Worm (Caenorhabditis elegans): ENCODE data around the gene srv-8.

Gene srv-8

DNA sequence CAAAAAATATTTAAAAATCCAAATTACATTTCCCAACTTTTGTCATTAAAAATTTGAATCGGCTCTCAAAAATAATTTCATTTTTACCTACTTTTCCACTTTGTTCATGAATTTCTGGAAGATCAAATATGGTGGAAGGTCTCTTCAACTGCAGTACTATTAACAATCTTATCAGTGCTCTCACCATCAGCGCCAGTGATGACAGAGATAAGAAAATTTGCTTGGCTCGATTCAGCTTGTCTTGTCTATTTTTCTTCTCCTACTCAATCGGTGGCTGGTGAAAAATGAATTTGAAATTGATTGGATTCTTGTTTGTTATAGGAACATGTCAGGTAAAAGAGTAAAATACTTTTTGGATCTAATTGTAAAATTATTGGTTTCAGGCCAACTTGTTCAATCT, 39.6 kb downstream of the srv-8 start, which contains the start of gene cpz-2:
Gene cpz-2, plus strand, starts transcription at position 210 of the 400 bp plus-strand sequence.
- TF ChIP-seq nhr-237 (tag; optimal IDR thresholded peaks at IDR 0.05) (no peak), nhr-6 (tag; optimal IDR thresholded peaks at IDR 0.05) (no peak), unc-62 (GFP tag; optimal IDR thresholded peaks at IDR 0.05) (no peak), egl-27 (tag; optimal IDR thresholded peaks at IDR 0.05) (no peak), elt-1 (tag; optimal IDR thresholded peaks at IDR 0.05) (no peak), alr-1 (tag; optimal IDR thresholded peaks at IDR 0.05) (no peak), gmeb-1 (tag; optimal IDR thresholded peaks at IDR 0.05) (peak; percentile 12), crh-2 (tag; optimal IDR thresholded peaks at IDR 0.05) (peak; percentile 21), fos-1 (tag; optimal IDR thresholded peaks at IDR 0.05) (peak; percentile 70), blmp-1 (tag; optimal IDR thresholded peaks at IDR 0.05; ENCODE audit: insufficient read depth) (no peak), skn-1 (tag; optimal IDR thresholded peaks at IDR 0.05) (peak; percentile 23), nhr-11 (tag; optimal IDR thresholded peaks at IDR 0.05) (no peak)

DNA sequence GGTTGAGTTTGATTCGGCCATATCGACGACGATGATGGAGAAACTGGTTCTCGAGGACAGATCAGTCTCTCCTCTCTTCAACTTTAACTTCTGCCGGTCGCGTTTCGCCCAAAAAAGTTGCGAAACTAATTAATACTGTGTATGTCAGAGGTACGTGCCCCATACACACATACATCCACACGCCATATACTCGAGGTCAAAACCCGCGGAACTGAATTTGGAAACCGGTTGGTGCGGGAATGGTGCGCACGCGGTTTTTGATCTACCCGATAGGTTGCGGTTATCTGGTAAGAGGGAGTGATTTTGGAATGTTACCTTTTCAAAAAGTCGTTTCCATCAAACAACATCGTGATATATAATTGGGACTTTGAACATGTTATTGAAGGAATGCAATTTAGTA, 40.4 kb downstream of the srv-8 start, which contains the start of gene ifbp-1:
Gene ifbp-1, minus strand, starts transcription at position 85 of the 400 bp plus-strand sequence.
- TF ChIP-seq fos-1 (tag; optimal IDR thresholded peaks at IDR 0.05), result peak; percentile 45
- TF ChIP-seq elt-1 (tag; optimal IDR thresholded peaks at IDR 0.05), result no peak
- TF ChIP-seq mdl-1 (tag; optimal IDR thresholded peaks at IDR 0.05), result peak; percentile 36 to 59
- TF ChIP-seq nhr-11 (tag; optimal IDR thresholded peaks at IDR 0.05), result no peak
- no peak for TF ChIP-seq unc-39 (tag; optimal IDR thresholded peaks at IDR 0.05)
- TF ChIP-seq sma-9 (GFP tag; optimal IDR thresholded peaks at IDR 0.05), result peak; percentile 90
- TF ChIP-seq sma-9 (tag; optimal IDR thresholded peaks at IDR 0.05), result no peak
- TF ChIP-seq lin-11 (tag; optimal IDR thresholded peaks at IDR 0.05), result no peak
- TF ChIP-seq lsy-2 (tag; optimal IDR thresholded peaks at IDR 0.05), result peak in 1 of 2 experiments; percentile 28
- no peak for TF ChIP-seq ZK546.5 (tag; optimal IDR thresholded peaks at IDR 0.05)
- TF ChIP-seq nhr-129 (tag; optimal IDR thresholded peaks at IDR 0.05), result peak; percentile 65
- TF ChIP-seq Y55F3AM.14 (GFP tag; optimal IDR thresholded peaks at IDR 0.05), result peak; percentile 0
- TF ChIP-seq mab-5 (tag; optimal IDR thresholded peaks at IDR 0.05), result no peak
- TF ChIP-seq aly-2 (tag; optimal IDR thresholded peaks at IDR 0.05), result no peak
- peak; percentile 89 for TF ChIP-seq egl-27 (tag; optimal IDR thresholded peaks at IDR 0.05)
- TF ChIP-seq F13H6.1 (tag; optimal IDR thresholded peaks at IDR 0.05), result peak; percentile 36
- peak; percentile 67 for TF ChIP-seq gmeb-1 (tag; optimal IDR thresholded peaks at IDR 0.05)
- peak; percentile 71 for TF ChIP-seq nhr-21 (tag; optimal IDR thresholded peaks at IDR 0.05)
- no peak for TF ChIP-seq ama-1 (optimal IDR thresholded peaks at IDR 0.05)
- peak; percentile 73 for TF ChIP-seq crh-2 (tag; optimal IDR thresholded peaks at IDR 0.05)
- TF ChIP-seq sma-3 (GFP tag; optimal IDR thresholded peaks at IDR 0.05), result peak; percentile 84
- no peak for TF ChIP-seq unc-55 (GFP tag; optimal IDR thresholded peaks at IDR 0.05)
- TF ChIP-seq ceh-82 (tag; optimal IDR thresholded peaks at IDR 0.05), result no peak
- peak; percentile 68 for TF ChIP-seq ceh-16 (tag; optimal IDR thresholded peaks at IDR 0.05)
- no peak for TF ChIP-seq lin-39 (tag; optimal IDR thresholded peaks at IDR 0.05)
- no peak for TF ChIP-seq ztf-1 (GFP tag; conservative IDR thresholded peaks at IDR 0.05)
- TF ChIP-seq ztf-4 (tag; optimal IDR thresholded peaks at IDR 0.05), result peak; percentile 52
- peak; percentile 31 for TF ChIP-seq sem-4 (tag; optimal IDR thresholded peaks at IDR 0.05)
- no peak for TF ChIP-seq nhr-12 (tag; optimal IDR thresholded peaks at IDR 0.05)
- TF ChIP-seq lin-13 (GFP tag; optimal IDR thresholded peaks at IDR 0.05), result peak; percentile 25
- peak; percentile 77 for TF ChIP-seq blmp-1 (tag; optimal IDR thresholded peaks at IDR 0.05; ENCODE audit: insufficient read depth)
- TF ChIP-seq nhr-25 (tag; optimal IDR thresholded peaks at IDR 0.05), result peak; percentile 98
- no peak for TF ChIP-seq peb-1 (tag; optimal IDR thresholded peaks at IDR 0.05)

DNA sequence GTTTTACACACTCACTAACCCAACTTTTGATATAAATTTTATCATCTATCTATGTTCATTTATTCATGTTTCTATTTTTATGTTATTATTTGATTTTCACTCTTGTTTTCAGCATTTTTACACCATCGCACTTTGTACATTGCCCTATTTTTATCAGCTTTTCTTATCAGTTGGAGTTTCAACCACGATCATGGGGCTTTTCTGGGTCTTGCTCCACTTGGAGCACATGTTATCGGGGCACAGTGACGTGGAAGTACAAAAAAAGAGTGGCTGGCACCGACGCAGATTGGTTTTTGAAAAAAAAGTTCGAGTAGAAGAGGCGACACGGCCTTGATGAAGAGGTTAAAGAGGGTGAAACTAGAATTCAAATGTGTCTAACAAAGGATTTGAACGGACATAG, 43.4 kb downstream of the srv-8 start:
- no peak for TF ChIP-seq lsy-2 (tag; optimal IDR thresholded peaks at IDR 0.05)
- peak; percentile 25 for TF ChIP-seq F13H6.1 (tag; optimal IDR thresholded peaks at IDR 0.05)
- no peak for TF ChIP-seq aly-2 (tag; optimal IDR thresholded peaks at IDR 0.05)
- peak; percentile 85 for TF ChIP-seq crh-2 (tag; optimal IDR thresholded peaks at IDR 0.05)
- no peak for TF ChIP-seq blmp-1 (tag; optimal IDR thresholded peaks at IDR 0.05; ENCODE audit: insufficient read depth)
- TF ChIP-seq ztf-4 (tag; optimal IDR thresholded peaks at IDR 0.05), result no peak
- TF ChIP-seq mbf-1 (tag; optimal IDR thresholded peaks at IDR 0.05), result no peak
- peak; percentile 55 for TF ChIP-seq fos-1 (tag; optimal IDR thresholded peaks at IDR 0.05)
- TF ChIP-seq nhr-21 (tag; optimal IDR thresholded peaks at IDR 0.05), result no peak
- no peak for TF ChIP-seq nhr-10 (tag; optimal IDR thresholded peaks at IDR 0.05)
- no peak for TF ChIP-seq unc-39 (tag; optimal IDR thresholded peaks at IDR 0.05)
- TF ChIP-seq elt-3 (tag; optimal IDR thresholded peaks at IDR 0.05), result no peak
- peak; percentile 27 for TF ChIP-seq gmeb-1 (tag; optimal IDR thresholded peaks at IDR 0.05)
- TF ChIP-seq zag-1 (tag; optimal IDR thresholded peaks at IDR 0.05), result no peak
- TF ChIP-seq sem-4 (tag; optimal IDR thresholded peaks at IDR 0.05), result no peak
- TF ChIP-seq nhr-237 (tag; optimal IDR thresholded peaks at IDR 0.05), result no peak
- TF ChIP-seq nhr-25 (tag; optimal IDR thresholded peaks at IDR 0.05), result no peak
- no peak for TF ChIP-seq ceh-16 (tag; optimal IDR thresholded peaks at IDR 0.05)
- TF ChIP-seq sma-9 (GFP tag; optimal IDR thresholded peaks at IDR 0.05), result peak; percentile 51
- no peak for TF ChIP-seq sma-9 (tag; optimal IDR thresholded peaks at IDR 0.05)
- no peak for TF ChIP-seq nhr-129 (tag; optimal IDR thresholded peaks at IDR 0.05)
- TF ChIP-seq nhr-11 (tag; optimal IDR thresholded peaks at IDR 0.05), result no peak
- no peak for TF ChIP-seq C34F6.9 (tag; optimal IDR thresholded peaks at IDR 0.05)
- TF ChIP-seq skn-1 (tag; optimal IDR thresholded peaks at IDR 0.05), result no peak
- TF ChIP-seq ztf-1 (GFP tag; conservative IDR thresholded peaks at IDR 0.05), result no peak
- TF ChIP-seq nhr-12 (tag; optimal IDR thresholded peaks at IDR 0.05), result no peak
- TF ChIP-seq ZK546.5 (tag; optimal IDR thresholded peaks at IDR 0.05), result no peak
- TF ChIP-seq egl-27 (tag; optimal IDR thresholded peaks at IDR 0.05), result no peak
- TF ChIP-seq nhr-23 (tag; optimal IDR thresholded peaks at IDR 0.05), result no peak
- TF ChIP-seq snpc-4 (tag; optimal IDR thresholded peaks at IDR 0.05), result no peak
- no peak for TF ChIP-seq peb-1 (tag; optimal IDR thresholded peaks at IDR 0.05)
- TF ChIP-seq mdl-1 (tag; optimal IDR thresholded peaks at IDR 0.05), result no peak
- TF ChIP-seq mab-5 (tag; optimal IDR thresholded peaks at IDR 0.05), result no peak
- no peak for TF ChIP-seq unc-62 (GFP tag; optimal IDR thresholded peaks at IDR 0.05)
- no peak for TF ChIP-seq sma-3 (GFP tag; optimal IDR thresholded peaks at IDR 0.05)
- TF ChIP-seq ama-1 (optimal IDR thresholded peaks at IDR 0.05), result no peak
- TF ChIP-seq lin-39 (tag; optimal IDR thresholded peaks at IDR 0.05), result no peak
- no peak for TF ChIP-seq alr-1 (tag; optimal IDR thresholded peaks at IDR 0.05)
